Worm (Caenorhabditis elegans) whole organism, early embryonic: ENCODE data around the gene lgc-23.

ENCODE experiments used
- flt-1 ChIP-seq: fragments of 200-800 bp; sonication (Bioruptor generic); IDR thresholded peaks from 2 replicates; pipeline ENCODE4 v1.3.6; 2022; ENCODE audit warnings: missing genetic modification characterization, missing compliant biosample characterization
- scrt-1 ChIP-seq: fragments of 200-800 bp; sonication (Bioruptor generic); IDR thresholded peaks from 2 replicates; pipeline ENCODE4 v1.3.6; 2022; ENCODE audit warnings: missing genetic modification characterization, missing compliant biosample characterization
- tra-4 ChIP-seq: sonication (generic microtip); optimal IDR thresholded peaks from 2 replicates; lab custom pipeline; 2017; ENCODE audit warnings: missing genetic modification characterization, missing compliant biosample characterization

DNA sequence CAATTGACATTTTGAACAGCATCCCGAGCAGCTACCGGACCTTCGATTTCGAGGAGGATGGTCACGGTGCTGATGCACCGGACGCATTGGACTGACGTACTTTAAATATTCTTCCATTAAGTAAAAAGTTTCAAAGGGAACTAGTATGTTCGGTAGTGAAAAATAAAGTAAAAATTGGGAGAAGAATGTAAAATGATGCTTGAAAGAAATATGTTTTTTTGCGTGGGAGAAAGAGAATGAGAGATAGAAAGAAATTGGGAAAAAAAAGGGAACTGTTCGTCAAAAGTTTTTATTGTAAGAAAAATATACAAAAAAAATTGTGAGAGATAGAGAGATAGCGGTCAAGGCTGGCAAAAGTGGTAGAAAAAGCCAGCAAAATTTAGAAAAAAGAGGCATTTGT, 31.1 kb upstream of the lgc-23 start, which contains the start of gene tsp-20:
- TF ChIP-seq flt-1 = no peak
- no peak for TF ChIP-seq tra-4 (tag; lab: Kevin White, UChicago)
- no peak for TF ChIP-seq scrt-1
